Worm (Caenorhabditis elegans): Measurements from ENCODE around the gene Y54E2A.5.

DNA sequence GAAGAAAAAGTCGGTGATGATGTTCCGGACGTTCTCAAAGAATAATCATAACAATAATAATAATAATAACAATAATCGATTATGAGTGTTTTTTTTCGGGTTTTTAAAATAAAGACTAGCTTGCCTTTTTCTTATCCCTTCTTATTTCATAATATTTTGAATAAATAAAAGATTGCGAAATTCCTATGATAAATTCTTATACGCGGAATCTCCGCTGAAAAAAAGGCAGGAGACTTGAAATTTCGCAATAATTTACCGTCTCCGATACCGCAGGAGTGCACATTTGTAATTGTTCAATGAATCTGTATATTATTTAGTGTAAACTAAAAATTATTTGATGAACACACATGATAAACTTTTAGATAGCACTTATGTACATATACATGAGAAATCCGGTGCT, 34.9 kb upstream of the Y54E2A.5 start:
- TF ChIP-seq snpc-1.3 (tag; optimal IDR thresholded peaks at IDR 0.05; ENCODE audit: insufficient read depth): no peak
- no peak for TF ChIP-seq F57A8.1 (GFP tag; optimal IDR thresholded peaks at IDR 0.05)
- no peak for TF ChIP-seq hsf-1 (GFP tag; IDR thresholded peaks at IDR 0.05)
- TF ChIP-seq lin-35 (GFP tag; optimal IDR thresholded peaks at IDR 0.05): no peak
- TF ChIP-seq aptf-2 (GFP tag; conservative IDR thresholded peaks at IDR 0.05): no peak
- no peak for TF ChIP-seq F55B11.4 (tag; optimal IDR thresholded peaks at IDR 0.05; ENCODE audit: borderline replicate concordance, insufficient read depth)
- no peak for TF ChIP-seq madf-10 (tag; optimal IDR thresholded peaks at IDR 0.05)
- no peak for TF ChIP-seq egl-44 (GFP tag; IDR thresholded peaks at IDR 0.05)
- no peak for TF ChIP-seq T07F8.4 (tag; optimal IDR thresholded peaks at IDR 0.05)
- TF ChIP-seq pha-4 (tag; optimal IDR thresholded peaks at IDR 0.05): no peak
- TF ChIP-seq C06A6.2 (GFP tag; conservative IDR thresholded peaks at IDR 0.05): no peak

All from whole organism, young adult.